Worm (Caenorhabditis elegans) whole organism, L3 larva: Measurements from ENCODE around the gene M03E7.3.

Experiments used
- R02D3.7 ChIP-seq: fragments of 150-350 bp; optimal IDR thresholded peaks from 2 replicates; lab custom pipeline; 2014; ENCODE audit warnings: missing biosample characterization, missing genetic modification characterization
- ceh-82 ChIP-seq: fragments of 150-350 bp; optimal IDR thresholded peaks from 2 replicates; lab custom pipeline; 2014; ENCODE audit warnings: missing biosample characterization, missing genetic modification characterization
- eor-1 ChIP-seq, 2 experiments: fragments of 150-350 bp; optimal IDR thresholded peaks; 2 replicates each; lab custom pipeline; 2014 to 2018; ENCODE audit warnings: missing biosample characterization in 2 of 2, missing genetic modification characterization in 2 of 2
- jun-1 ChIP-seq: fragments of 150-350 bp; optimal IDR thresholded peaks from 2 replicates; lab custom pipeline; 2014; ENCODE audit warnings: missing biosample characterization, missing genetic modification reagents, missing genetic modification characterization
- mml-1 ChIP-seq: fragments of 150-350 bp; sonication (generic microtip); optimal IDR thresholded peaks from 3 replicates; lab custom pipeline; 2014; ENCODE audit warnings: missing biosample characterization, missing genetic modification characterization
- nhr-11 ChIP-seq: fragments of 150-350 bp; optimal IDR thresholded peaks from 2 replicates; lab custom pipeline; 2014; ENCODE audit warnings: missing biosample characterization, missing genetic modification characterization
- nhr-28 ChIP-seq: fragments of 150-350 bp; optimal IDR thresholded peaks from 2 replicates; lab custom pipeline; 2014; ENCODE audit warnings: missing biosample characterization, missing genetic modification characterization
- nhr-76 ChIP-seq: fragments of 150-350 bp; sonication (generic microtip); optimal IDR thresholded peaks from 5 replicates; lab custom pipeline; 2014; ENCODE audit warnings: missing biosample characterization, missing genetic modification characterization
- pqm-1 ChIP-seq: fragments of 150-350 bp; optimal IDR thresholded peaks from 2 replicates; lab custom pipeline; 2017; ENCODE audit warnings: missing biosample characterization, missing genetic modification characterization, inconsistent platforms
- zag-1 ChIP-seq: fragments of 150-350 bp; optimal IDR thresholded peaks from 2 replicates; lab custom pipeline; 2014; ENCODE audit warnings: missing biosample characterization, missing genetic modification characterization
- ztf-4 ChIP-seq: fragments of 150-350 bp; optimal IDR thresholded peaks from 2 replicates; lab custom pipeline; 2014; ENCODE audit warnings: missing biosample characterization, missing genetic modification characterization

- no peak for TF ChIP-seq nhr-11 (tag; lab: Kevin White, UChicago)
- no peak for TF ChIP-seq nhr-76 (tag; lab: Kevin White, UChicago)
- TF ChIP-seq pqm-1 (tag; lab: Kevin White, UChicago): no peak
- no peak for TF ChIP-seq mml-1
- no peak for TF ChIP-seq zag-1 (tag; lab: Kevin White, UChicago)
- TF ChIP-seq nhr-28 (tag; lab: Kevin White, UChicago): no peak
- TF ChIP-seq ztf-4: no peak
- TF ChIP-seq eor-1 (tag; optimal IDR thresholded peaks at IDR 0.05; lab: Kevin White, UChicago): no peak
- TF ChIP-seq jun-1: no peak
- TF ChIP-seq ceh-82: no peak
- no peak for TF ChIP-seq R02D3.7 (tag; lab: Kevin White, UChicago)
These were observed 30.5 kb upstream of the M03E7.3 start, which contains the start of gene pas-6 for ce11 chrV:5584293-5584776.
